Worm (Caenorhabditis elegans): ENCODE data around the gene aak-1.

aak-1 gene

ce11 chrIII:8749487-8749886 lies 11.4 kb downstream of the aak-1 start, which contains the start of gene sma-2 (continued):
- no peak for TF ChIP-seq D1046.2 (GFP tag; IDR thresholded peaks at IDR 0.05)
- TF ChIP-seq saeg-2 (GFP tag; IDR thresholded peaks at IDR 0.05): no peak
- TF ChIP-seq sdz-12 (GFP tag; optimal IDR thresholded peaks at IDR 0.05): no peak
- TF ChIP-seq nhr-237 (tag; optimal IDR thresholded peaks at IDR 0.05): no peak
- no peak for TF ChIP-seq Y105C5A.15 (GFP tag; IDR thresholded peaks at IDR 0.05)
- no peak for TF ChIP-seq lin-29 (GFP tag; IDR thresholded peaks at IDR 0.05)
- TF ChIP-seq egl-43 (GFP tag; IDR thresholded peaks at IDR 0.05): no peak
- TF ChIP-seq F26F4.8 (GFP tag; conservative IDR thresholded peaks at IDR 0.05): no peak
- TF ChIP-seq egl-27 (tag; optimal IDR thresholded peaks at IDR 0.05): no peak
- TF ChIP-seq hmg-1.1 (GFP tag; IDR thresholded peaks at IDR 0.05): peak; percentile 59
- TF ChIP-seq nhr-41 (GFP tag; IDR thresholded peaks at IDR 0.05): 0 out of 2 replicates have a peak, but pooled peaks have one; percentile 44
- TF ChIP-seq unc-62 (GFP tag; optimal IDR thresholded peaks at IDR 0.05 in 1 of 2): peak in 1 of 2 experiments; percentile 14
- no peak for TF ChIP-seq unc-62 (tag; optimal IDR thresholded peaks at IDR 0.05)
- no peak for TF ChIP-seq ceh-32 (tag; optimal IDR thresholded peaks at IDR 0.05; ENCODE audit: poor library complexity)
- no peak for TF ChIP-seq unc-130 (GFP tag; optimal IDR thresholded peaks at IDR 0.05)
- no peak for TF ChIP-seq zfp-3 (GFP tag; conservative IDR thresholded peaks at IDR 0.05)
- no peak for TF ChIP-seq ces-1 (GFP tag; optimal IDR thresholded peaks at IDR 0.05)
- TF ChIP-seq Y5F2A.4 (GFP tag; optimal IDR thresholded peaks at IDR 0.05): no peak
- no peak for TF ChIP-seq lin-15B (tag; optimal IDR thresholded peaks at IDR 0.05)
- no peak for TF ChIP-seq ceh-44 (GFP tag; IDR thresholded peaks at IDR 0.05)
- no peak for TF ChIP-seq F44E2.7 (GFP tag; IDR thresholded peaks at IDR 0.05)
- peak; percentile 53; the same call in 1 of the 2 replicates for TF ChIP-seq T26A8.4 (GFP tag; IDR thresholded peaks at IDR 0.05)
- no peak for TF ChIP-seq lin-39 (tag; optimal IDR thresholded peaks at IDR 0.05)
- TF ChIP-seq nhr-111 (GFP tag; optimal IDR thresholded peaks at IDR 0.05): no peak
- no peak for TF ChIP-seq unc-39 (tag; optimal IDR thresholded peaks at IDR 0.05)
- TF ChIP-seq ZK337.2 (GFP tag; IDR thresholded peaks at IDR 0.05): no peak
- no peak for TF ChIP-seq daf-12 (tag; optimal IDR thresholded peaks at IDR 0.05)
- no peak for TF ChIP-seq R02D3.7 (tag; optimal IDR thresholded peaks at IDR 0.05)
- no peak for TF ChIP-seq mxl-3 (GFP tag; optimal IDR thresholded peaks at IDR 0.05)
- peak; percentile 53 for TF ChIP-seq nhr-102 (tag; optimal IDR thresholded peaks at IDR 0.05)
- no peak for TF ChIP-seq spr-3 (GFP tag; optimal IDR thresholded peaks at IDR 0.05)
- TF ChIP-seq skn-1 (tag; optimal IDR thresholded peaks at IDR 0.05): no peak
- TF ChIP-seq tra-1 (GFP tag; IDR thresholded peaks at IDR 0.05): peak; percentile 66
- no peak for TF ChIP-seq ceh-28 (tag; optimal IDR thresholded peaks at IDR 0.05)
- TF ChIP-seq ama-1 (optimal IDR thresholded peaks at IDR 0.05): no peak
- TF ChIP-seq zip-11 (GFP tag; IDR thresholded peaks at IDR 0.05): no peak
- TF ChIP-seq cey-2 (tag; optimal IDR thresholded peaks at IDR 0.05; ENCODE audit: borderline replicate concordance, insufficient read depth): peak; percentile 25
- TF ChIP-seq jun-1 (tag; optimal IDR thresholded peaks at IDR 0.05): no peak
- TF ChIP-seq ztf-11 (tag; optimal IDR thresholded peaks at IDR 0.05): no peak
- TF ChIP-seq Y75B8A.6 (GFP tag; IDR thresholded peaks at IDR 0.05): no peak
- peak; percentile 94 for TF ChIP-seq nhr-28 (tag; optimal IDR thresholded peaks at IDR 0.05)
- TF ChIP-seq snpc-1.2 (GFP tag; IDR thresholded peaks at IDR 0.05): no peak
- TF ChIP-seq mdt-29 (GFP tag; IDR thresholded peaks at IDR 0.05): no peak
- TF ChIP-seq dmd-6 (GFP tag; IDR thresholded peaks at IDR 0.05): peak; percentile 92
- TF ChIP-seq nhr-10 (tag; optimal IDR thresholded peaks at IDR 0.05): peak; percentile 42
- TF ChIP-seq mes-2 (tag; optimal IDR thresholded peaks at IDR 0.05; ENCODE audit: poor library complexity, severe bottlenecking): peak; percentile 73
- TF ChIP-seq nhr-76 (tag; optimal IDR thresholded peaks at IDR 0.05): no peak
- TF ChIP-seq ZK546.5 (tag; optimal IDR thresholded peaks at IDR 0.05): no peak
- no peak for TF ChIP-seq lir-3 (tag; optimal IDR thresholded peaks at IDR 0.05)
- no peak for TF ChIP-seq nhr-42 (GFP tag; IDR thresholded peaks at IDR 0.05)
- peak; percentile 39 for TF ChIP-seq pqm-1 (tag; optimal IDR thresholded peaks at IDR 0.05)
- peak; percentile 10 for TF ChIP-seq gei-8 (GFP tag; optimal IDR thresholded peaks at IDR 0.05)
- TF ChIP-seq zfp-2 (tag; optimal IDR thresholded peaks at IDR 0.05): no peak

Measured in whole organism, L4 larva.